Fruit fly (Drosophila melanogaster) whole organism: ENCODE measurements around the gene CG4229.

ENCODE experiments used
- CG8478 ChIP-seq: fragments of >200 bp; optimal IDR thresholded peaks from 2 replicates; lab custom pipeline; 2018; ENCODE audit warnings: inconsistent platforms
- Dll ChIP-seq: fragments of >200 bp; optimal IDR thresholded peaks from 2 replicates; lab custom pipeline; 2017
- EcR ChIP-seq, 2 experiments: fragments of >200 bp; optimal IDR thresholded peaks; 2 replicates each; lab custom pipeline; 2017; ENCODE audit warnings: missing biosample characterization in 2 of 2, missing genetic modification characterization in 2 of 2, missing genetic modification reagents in 2 of 2
- psq ChIP-seq: fragments of >200 bp; optimal IDR thresholded peaks from 2 replicates; lab custom pipeline; 2017
- usp ChIP-seq: fragments of >200 bp; optimal IDR thresholded peaks from 2 replicates; lab custom pipeline; 2017; ENCODE audit warnings: missing biosample characterization, missing genetic modification characterization, mixed read lengths

dm6 chr3L:16556523-16556922 lies at the start of gene CG4229:
- TF ChIP-seq EcR (GFP tag; optimal IDR thresholded peaks at IDR 0.05; lab: Kevin White, UChicago) (no peak), CG8478 (lab: Kevin White, UChicago) (no peak), usp (GFP tag; lab: Kevin White, UChicago) (no peak), psq (lab: Kevin White, UChicago) (no peak), Dll (no peak)
